Worm (Caenorhabditis elegans): Measurements from ENCODE around the gene pgph-3.

The pgph-3 gene

DNA sequence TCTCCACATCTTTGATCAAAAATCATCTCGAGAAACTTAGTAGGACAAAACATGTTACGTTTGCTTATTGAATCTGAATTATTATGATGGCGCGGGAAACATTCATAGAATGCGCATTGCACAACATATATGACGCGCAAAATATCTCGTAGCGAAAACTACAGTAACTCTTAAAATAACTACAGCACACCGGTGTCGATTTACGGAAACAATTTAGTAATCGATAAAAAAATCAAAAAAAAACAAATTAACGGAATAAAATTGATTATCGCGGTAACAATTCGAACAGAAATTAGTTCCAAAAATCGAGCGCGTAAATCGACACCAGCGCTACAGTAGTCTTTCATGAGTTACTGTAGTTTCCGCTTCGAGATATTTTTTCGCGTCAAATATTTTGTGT lies 41.6 kb downstream of the pgph-3 start (continued):
- TF ChIP-seq snpc-3.4 (tag; optimal IDR thresholded peaks at IDR 0.05) (no peak), B0035.1 (tag; optimal IDR thresholded peaks at IDR 0.05) (no peak), tbx-9 (tag; optimal IDR thresholded peaks at IDR 0.05; ENCODE audit: borderline replicate concordance) (no peak), madf-10 (tag; optimal IDR thresholded peaks at IDR 0.05) (no peak), egl-18 (GFP tag; IDR thresholded peaks at IDR 0.05) (no peak), ztf-6 (GFP tag; IDR thresholded peaks at IDR 0.05) (no peak), ztf-26 (tag; optimal IDR thresholded peaks at IDR 0.05) (no peak), F39B2.1 (GFP tag; IDR thresholded peaks at IDR 0.05) (no peak), repo-1 (tag; optimal IDR thresholded peaks at IDR 0.05) (no peak), ceh-79 (tag; optimal IDR thresholded peaks at IDR 0.05) (no peak), pbrm-1 (GFP tag; IDR thresholded peaks at IDR 0.05) (0 out of 2 replicates have a peak, but pooled peaks have one; percentile 18), efl-1 (GFP tag; optimal IDR thresholded peaks at IDR 0.05) (peak; percentile 34), ceh-91 (GFP tag; IDR thresholded peaks at IDR 0.05) (no peak), hmg-1.2 (GFP tag; IDR thresholded peaks at IDR 0.05) (0 out of 2 replicates have a peak, but pooled peaks have one; percentile 18), C17E4.6 (GFP tag; IDR thresholded peaks at IDR 0.05) (no peak), D2030.7 (GFP tag; IDR thresholded peaks at IDR 0.05) (no peak; the same call in 1 of the 2 replicates), F10E7.11 (tag; optimal IDR thresholded peaks at IDR 0.05) (no peak), pha-4 (tag; optimal IDR thresholded peaks at IDR 0.05) (no peak), F33H1.4 (GFP tag; IDR thresholded peaks at IDR 0.05) (peak; percentile 33; the same call in 1 of the 2 replicates)

DNA sequence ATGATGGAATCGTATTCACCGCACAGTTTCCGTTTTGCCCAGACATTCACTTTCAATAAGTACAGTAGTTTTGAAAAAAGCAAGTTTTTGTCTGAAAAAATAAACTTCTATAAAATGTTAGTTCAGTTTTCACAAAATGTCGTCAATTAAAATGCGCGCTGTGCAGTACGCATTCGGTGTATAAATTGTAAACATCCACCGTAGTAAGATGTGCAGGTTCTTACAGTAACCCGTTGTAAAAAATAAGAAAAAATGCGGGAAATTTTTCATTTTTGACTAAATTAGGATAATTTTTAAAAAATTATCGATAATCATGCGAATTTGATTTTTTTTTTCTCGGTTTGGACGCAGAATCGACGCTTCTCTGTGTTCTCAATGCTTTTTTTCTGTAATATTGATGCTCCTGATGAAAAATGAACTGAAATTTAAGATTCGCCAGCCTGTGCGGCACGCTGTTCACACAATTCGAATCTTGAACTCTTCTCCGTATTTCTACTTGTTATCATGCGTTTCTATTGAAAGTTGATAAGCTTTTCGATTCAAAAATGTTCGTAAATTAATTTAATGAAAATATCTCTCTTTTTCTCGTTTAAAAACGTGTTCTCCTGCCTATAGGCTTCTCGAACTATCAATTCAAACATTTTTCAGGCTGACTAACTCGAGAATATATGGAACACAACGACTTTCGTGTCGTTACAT lies 46.3 kb downstream of the pgph-3 start, which contains the start of gene rga-3:
Gene rga-3 (plus strand): TSS at position 649 of the 699 bp plus-strand sequence.
- TF ChIP-seq unc-130 (GFP tag; optimal IDR thresholded peaks at IDR 0.05) = peak; percentile 95
- TF ChIP-seq snpc-1.1 (tag; optimal IDR thresholded peaks at IDR 0.05; ENCODE audit: insufficient read depth) = peak; percentile 82
- peak; percentile 97 for TF ChIP-seq efl-1 (GFP tag; optimal IDR thresholded peaks at IDR 0.05)
- no peak for TF ChIP-seq sdz-38 (tag; optimal IDR thresholded peaks at IDR 0.05)
- peak; percentile 59 for TF ChIP-seq hrde-1 (tag; optimal IDR thresholded peaks at IDR 0.05; ENCODE audit: borderline replicate concordance)
- TF ChIP-seq dpff-1 (tag; optimal IDR thresholded peaks at IDR 0.05) = no peak
- TF ChIP-seq tlf-1 (GFP tag; optimal IDR thresholded peaks at IDR 0.05) = peak; percentile 91
- TF ChIP-seq fkh-3 (tag; optimal IDR thresholded peaks at IDR 0.05) = no peak
- TF ChIP-seq Y67H2A.10 (GFP tag; conservative IDR thresholded peaks at IDR 0.05) = 0 out of 2 replicates have a peak, but pooled peaks have one; percentile 23
- peak; percentile 97 for TF ChIP-seq xnd-1 (tag; optimal IDR thresholded peaks at IDR 0.05)
- TF ChIP-seq aptf-2 (GFP tag; conservative IDR thresholded peaks at IDR 0.05) = no peak
- peak; percentile 91 for TF ChIP-seq madf-3 (GFP tag; IDR thresholded peaks at IDR 0.05)
- no peak for TF ChIP-seq ztf-22 (GFP tag; optimal IDR thresholded peaks at IDR 0.05)
- peak; percentile 96 for TF ChIP-seq F49E8.2 (tag; optimal IDR thresholded peaks at IDR 0.05; ENCODE audit: insufficient read depth)
- no peak for TF ChIP-seq K11D2.4 (GFP tag; IDR thresholded peaks at IDR 0.05)
- no peak for TF ChIP-seq rec-8 (tag; optimal IDR thresholded peaks at IDR 0.05)
- no peak for TF ChIP-seq chd-7 (tag; optimal IDR thresholded peaks at IDR 0.05)
- no peak for TF ChIP-seq F55B11.4 (tag; optimal IDR thresholded peaks at IDR 0.05; ENCODE audit: borderline replicate concordance, insufficient read depth)
- TF ChIP-seq egrh-3 (GFP tag; IDR thresholded peaks at IDR 0.05) = 0 out of 2 replicates have a peak, but pooled peaks have one; percentile 7
- no peak for TF ChIP-seq C06A6.2 (GFP tag; conservative IDR thresholded peaks at IDR 0.05)
- TF ChIP-seq ceh-100 (GFP tag; IDR thresholded peaks at IDR 0.05) = peak; percentile 55; the same call in 1 of the 2 replicates
- no peak for TF ChIP-seq lin-26 (GFP tag; IDR thresholded peaks at IDR 0.05)
- no peak; the same call in 1 of the 2 replicates for TF ChIP-seq lir-1 (GFP tag; conservative IDR thresholded peaks at IDR 0.05)
- peak; percentile 67 for TF ChIP-seq mcd-1 (GFP tag; IDR thresholded peaks at IDR 0.05)
- TF ChIP-seq F39B2.1 (GFP tag; IDR thresholded peaks at IDR 0.05) = no peak
- no peak for TF ChIP-seq pha-4 (tag; optimal IDR thresholded peaks at IDR 0.05)
- no peak for TF ChIP-seq egl-44 (GFP tag; IDR thresholded peaks at IDR 0.05)
- no peak for TF ChIP-seq ceh-40 (GFP tag; IDR thresholded peaks at IDR 0.05)
- no peak for TF ChIP-seq nhr-179 (tag; optimal IDR thresholded peaks at IDR 0.05)
- TF ChIP-seq zim-3 (tag; optimal IDR thresholded peaks at IDR 0.05) = no peak
- no peak for TF ChIP-seq madf-10 (tag; optimal IDR thresholded peaks at IDR 0.05)
